Worm (Caenorhabditis elegans): ENCODE measurements around the gene Y110A2AL.6.

ce11 chrII:2822435-2822920 is 19.0 kb downstream of the Y110A2AL.6 start, which contains the start of the genes fut-4 and K12H6.10:
- no peak for TF ChIP-seq him-1 (tag; optimal IDR thresholded peaks at IDR 0.05)
- no peak for TF ChIP-seq W03F9.2 (tag; optimal IDR thresholded peaks at IDR 0.05)
